Fruit fly (Drosophila melanogaster) whole organism, embryonic: Measurements from ENCODE around the gene CG4629.

Source experiments
- Abd-B ChIP-seq: fragments of 200-800 bp; sonication (Bioruptor generic); optimal IDR thresholded peaks from 2 replicates; lab custom pipeline; 2018; ENCODE audit warnings: missing biosample characterization, mild to moderate bottlenecking, missing genetic modification characterization, moderate library complexity
- B-H1 ChIP-seq: fragments of 200-800 bp; sonication (Bioruptor generic); IDR thresholded peaks from 3 replicates; pipeline ENCODE4 v1.3.6; 2022; ENCODE audit warnings: missing biosample characterization, missing genetic modification characterization
- Bteb2 ChIP-seq: fragments of 200-800 bp; sonication (Bioruptor generic); optimal IDR thresholded peaks from 2 replicates; lab custom pipeline; 2016; ENCODE audit warnings: missing biosample characterization, missing genetic modification characterization
- CG10654 ChIP-seq: fragments of 200-800 bp; sonication (Bioruptor generic); optimal IDR thresholded peaks from 2 replicates; lab custom pipeline; 2016; ENCODE audit warnings: missing biosample characterization, missing genetic modification characterization
- CG11247 ChIP-seq: fragments of 200-800 bp; sonication (Bioruptor generic); IDR thresholded peaks from 2 replicates; pipeline ENCODE4 v1.3.6; 2022; ENCODE audit warnings: missing biosample characterization, missing genetic modification characterization
- CG12391 ChIP-seq: fragments of 200-800 bp; sonication (Bioruptor generic); optimal IDR thresholded peaks from 3 replicates; lab custom pipeline; 2018; ENCODE audit warnings: missing biosample characterization, mild to moderate bottlenecking, missing genetic modification characterization, moderate library complexity
- CG13287 ChIP-seq: fragments of 200-800 bp; sonication (Bioruptor generic); IDR thresholded peaks from 2 replicates; pipeline ENCODE4 v1.3.6; 2022; ENCODE audit warnings: missing biosample characterization, missing genetic modification characterization; ENCODE audit not compliant: partially characterized antibody
- CG1603 ChIP-seq: fragments of 200-800 bp; sonication (Bioruptor generic); optimal IDR thresholded peaks from 2 replicates; lab custom pipeline; 2019; ENCODE audit warnings: missing biosample characterization, mild to moderate bottlenecking, missing genetic modification characterization, moderate library complexity
- CG1647 ChIP-seq: fragments of 200-800 bp; sonication (Bioruptor generic); optimal IDR thresholded peaks from 3 replicates; lab custom pipeline; 2016; ENCODE audit warnings: missing biosample characterization, missing genetic modification characterization
- CG16813 ChIP-seq: fragments of 200-800 bp; sonication (Bioruptor generic); IDR thresholded peaks from 3 replicates; pipeline ENCODE4 v1.3.6; 2022; ENCODE audit warnings: missing biosample characterization, missing genetic modification characterization; ENCODE audit not compliant: partially characterized antibody
- CG17361 ChIP-seq: fragments of 200-800 bp; sonication (Bioruptor generic); IDR thresholded peaks from 3 replicates; pipeline ENCODE4 v1.3.6; 2022; ENCODE audit warnings: missing biosample characterization, missing genetic modification characterization
- CG1832 ChIP-seq: fragments of 200-800 bp; sonication (Bioruptor generic); optimal IDR thresholded peaks from 2 replicates; lab custom pipeline; 2017; ENCODE audit warnings: missing biosample characterization, mild to moderate bottlenecking, missing genetic modification characterization, inconsistent platforms
- CG30020 ChIP-seq: fragments of 200-800 bp; optimal IDR thresholded peaks from 2 replicates; lab custom pipeline; 2019; ENCODE audit warnings: missing biosample characterization, mild to moderate bottlenecking, missing genetic modification characterization, moderate library complexity
- CG4617 ChIP-seq: fragments of 200-800 bp; sonication (Bioruptor generic); optimal IDR thresholded peaks from 3 replicates; lab custom pipeline; 2016; ENCODE audit warnings: missing biosample characterization, missing genetic modification characterization, borderline replicate concordance
- CG6689 ChIP-seq: fragments of 200-800 bp; sonication (Bioruptor generic); IDR thresholded peaks from 2 replicates; pipeline ENCODE4 v1.3.6; 2022; ENCODE audit warnings: missing biosample characterization, missing genetic modification characterization
- CG8281 ChIP-seq: fragments of 200-800 bp; sonication (Bioruptor generic); optimal IDR thresholded peaks from 2 replicates; lab custom pipeline; 2018; ENCODE audit warnings: missing biosample characterization, mild to moderate bottlenecking, missing genetic modification characterization, moderate library complexity
- CG9437 ChIP-seq: fragments of 200-800 bp; sonication (Bioruptor generic); optimal IDR thresholded peaks from 2 replicates; lab custom pipeline; 2018; ENCODE audit warnings: missing biosample characterization, mild to moderate bottlenecking, missing genetic modification characterization
- Dbx ChIP-seq: fragments of 200-800 bp; sonication (Bioruptor generic); IDR thresholded peaks from 3 replicates; pipeline ENCODE4 v1.3.6; 2022; ENCODE audit warnings: missing biosample characterization, missing genetic modification characterization
- Doc2 ChIP-seq: fragments of 200-800 bp; sonication (Bioruptor generic); IDR thresholded peaks from 2 replicates; pipeline ENCODE4 v1.3.6; 2022; ENCODE audit warnings: missing biosample characterization, missing genetic modification characterization
- Fer1 ChIP-seq: fragments of 200-800 bp; sonication (Bioruptor generic); optimal IDR thresholded peaks from 2 replicates; lab custom pipeline; 2017; ENCODE audit warnings: missing biosample characterization, mild to moderate bottlenecking, missing genetic modification characterization
- Kr ChIP-seq: fragments of 200-800 bp; sonication (Bioruptor generic); optimal IDR thresholded peaks from 2 replicates; lab custom pipeline; 2017; ENCODE audit warnings: missing biosample characterization, mild to moderate bottlenecking, missing genetic modification characterization
- MBD-R2 ChIP-seq: fragments of 200-800 bp; sonication (Bioruptor generic); IDR thresholded peaks from 2 replicates; pipeline ENCODE4 v1.3.6; 2022; ENCODE audit warnings: missing biosample characterization, missing genetic modification characterization
- MESR4 ChIP-seq: fragments of 200-800 bp; sonication (Bioruptor generic); optimal IDR thresholded peaks from 2 replicates; lab custom pipeline; 2018; ENCODE audit warnings: missing biosample characterization, mild to moderate bottlenecking, missing genetic modification characterization, moderate library complexity
- Mad ChIP-seq: fragments of 200-800 bp; sonication (Bioruptor generic); optimal IDR thresholded peaks from 2 replicates; lab custom pipeline; 2016; ENCODE audit warnings: missing biosample characterization, missing genetic modification characterization
- Max ChIP-seq: fragments of 200-800 bp; sonication (Bioruptor generic); optimal IDR thresholded peaks from 2 replicates; lab custom pipeline; 2016; ENCODE audit warnings: missing biosample characterization, mild to moderate bottlenecking, missing genetic modification characterization
- NC2β ChIP-seq: fragments of 200-800 bp; sonication (Bioruptor generic); optimal IDR thresholded peaks from 2 replicates; lab custom pipeline; 2016; ENCODE audit warnings: missing biosample characterization, missing genetic modification characterization
- Nf-YC ChIP-seq: fragments of 200-800 bp; optimal IDR thresholded peaks from 3 replicates; lab custom pipeline; 2019; ENCODE audit warnings: missing biosample characterization, mild to moderate bottlenecking, missing genetic modification characterization, moderate library complexity
- Oaz ChIP-seq: fragments of 200-800 bp; sonication (Bioruptor generic); IDR thresholded peaks from 2 replicates; pipeline ENCODE4 v1.3.6; 2022; ENCODE audit warnings: missing biosample characterization, missing genetic modification characterization
- Oli ChIP-seq: fragments of 200-800 bp; sonication (Bioruptor generic); optimal IDR thresholded peaks from 2 replicates; lab custom pipeline; 2018; ENCODE audit warnings: missing biosample characterization, mild to moderate bottlenecking, missing genetic modification characterization, moderate library complexity
- Opbp ChIP-seq: fragments of 200-800 bp; sonication (Bioruptor generic); IDR thresholded peaks from 3 replicates; pipeline ENCODE4 v1.3.6; 2022; ENCODE audit warnings: missing biosample characterization, missing genetic modification characterization; ENCODE audit not compliant: partially characterized antibody
- Rfx ChIP-seq: fragments of 200-800 bp; sonication (Bioruptor generic); IDR thresholded peaks from 2 replicates; pipeline ENCODE4 v1.3.6; 2022; ENCODE audit warnings: missing biosample characterization, missing genetic modification characterization
- Sry-β ChIP-seq: fragments of 200-800 bp; sonication (Bioruptor generic); optimal IDR thresholded peaks from 2 replicates; lab custom pipeline; 2018; ENCODE audit warnings: missing biosample characterization, mild to moderate bottlenecking, missing genetic modification characterization, moderate library complexity
- aop ChIP-seq: fragments of 200-800 bp; sonication (Bioruptor generic); IDR thresholded peaks from 2 replicates; pipeline ENCODE4 v1.3.6; 2022; ENCODE audit warnings: missing biosample characterization, missing genetic modification characterization
- cato ChIP-seq: fragments of 200-800 bp; sonication (Bioruptor generic); optimal IDR thresholded peaks from 2 replicates; lab custom pipeline; 2016; ENCODE audit warnings: missing biosample characterization, missing genetic modification characterization, borderline replicate concordance
- crol ChIP-seq: fragments of 200-800 bp; sonication (Bioruptor generic); IDR thresholded peaks from 2 replicates; pipeline ENCODE4 v1.3.6; 2022; ENCODE audit warnings: missing biosample characterization, missing genetic modification characterization
- dati ChIP-seq: fragments of 200-800 bp; sonication (Bioruptor generic); IDR thresholded peaks from 2 replicates; pipeline ENCODE4 v1.3.6; 2022; ENCODE audit warnings: missing biosample characterization, missing genetic modification characterization
- emc ChIP-seq: fragments of 200-800 bp; sonication (Bioruptor generic); optimal IDR thresholded peaks from 2 replicates; lab custom pipeline; 2016; ENCODE audit warnings: missing biosample characterization, missing genetic modification characterization
- en ChIP-seq: fragments of 200-800 bp; sonication (Bioruptor generic); optimal IDR thresholded peaks from 2 replicates; lab custom pipeline; 2016; ENCODE audit warnings: missing biosample characterization, missing genetic modification characterization
- gfzf ChIP-seq: fragments of 200-800 bp; sonication (Bioruptor generic); optimal IDR thresholded peaks from 2 replicates; lab custom pipeline; 2016; ENCODE audit warnings: missing biosample characterization, mild to moderate bottlenecking, missing genetic modification characterization, moderate library complexity
- gt ChIP-seq: fragments of 200-800 bp; sonication (Bioruptor generic); IDR thresholded peaks from 2 replicates; pipeline ENCODE4 v1.3.6; 2022; ENCODE audit warnings: missing biosample characterization, missing genetic modification characterization
- nau ChIP-seq: fragments of 200-800 bp; sonication (Bioruptor generic); optimal IDR thresholded peaks from 3 replicates; lab custom pipeline; 2017; ENCODE audit warnings: missing biosample characterization, mild to moderate bottlenecking, missing genetic modification characterization, missing genetic modification reagents
- nmo ChIP-seq: fragments of 200-800 bp; sonication (Bioruptor generic); optimal IDR thresholded peaks from 2 replicates; lab custom pipeline; 2018; ENCODE audit warnings: missing biosample characterization, mild to moderate bottlenecking, missing genetic modification characterization, moderate library complexity
- nom ChIP-seq: fragments of 200-800 bp; sonication (Bioruptor generic); optimal IDR thresholded peaks from 2 replicates; lab custom pipeline; 2017; ENCODE audit warnings: missing biosample characterization, missing genetic modification characterization, mild to moderate bottlenecking, moderate library complexity, missing genetic modification reagents
- p53 ChIP-seq: fragments of 200-800 bp; sonication (Bioruptor generic); optimal IDR thresholded peaks from 2 replicates; lab custom pipeline; 2016; ENCODE audit warnings: missing biosample characterization, missing genetic modification characterization
- psq ChIP-seq: fragments of 200-800 bp; sonication (Bioruptor generic); optimal IDR thresholded peaks from 2 replicates; lab custom pipeline; 2017; ENCODE audit warnings: missing biosample characterization, missing genetic modification characterization
- sc ChIP-seq, 3 experiments: fragments of >200 bp in 2 of 3; fragments of 200-800 bp in 1 of 3; sonication (Bioruptor generic) in 1 of 3; optimal IDR thresholded peaks; 2 replicates in 2 of 3; 3 replicates in 1 of 3; lab custom pipeline; 2017; ENCODE audit warnings: mild to moderate bottlenecking in 1 of 3, missing biosample characterization in 1 of 3, missing genetic modification characterization in 1 of 3, missing genetic modification reagents in 1 of 3
- sisA ChIP-seq: fragments of 200-800 bp; sonication (Bioruptor generic); IDR thresholded peaks from 2 replicates; pipeline ENCODE4 v1.3.6; 2022; ENCODE audit warnings: missing biosample characterization, missing genetic modification characterization
- stwl ChIP-seq: fragments of 200-800 bp; sonication (Bioruptor generic); optimal IDR thresholded peaks from 3 replicates; lab custom pipeline; 2018; ENCODE audit warnings: missing biosample characterization, mild to moderate bottlenecking, missing genetic modification characterization, moderate library complexity
- wor ChIP-seq: fragments of 200-800 bp; sonication (Bioruptor generic); IDR thresholded peaks from 2 replicates; pipeline ENCODE4 v1.3.6; 2022; ENCODE audit warnings: missing biosample characterization, missing genetic modification characterization
- yki ChIP-seq: fragments of >200 bp; optimal IDR thresholded peaks from 3 replicates; lab custom pipeline; 2018
- z ChIP-seq: fragments of 200-800 bp; sonication (Bioruptor generic); IDR thresholded peaks from 3 replicates; pipeline ENCODE4 v1.3.6; 2022; ENCODE audit warnings: missing biosample characterization, missing genetic modification characterization

CG4629 gene

DNA sequence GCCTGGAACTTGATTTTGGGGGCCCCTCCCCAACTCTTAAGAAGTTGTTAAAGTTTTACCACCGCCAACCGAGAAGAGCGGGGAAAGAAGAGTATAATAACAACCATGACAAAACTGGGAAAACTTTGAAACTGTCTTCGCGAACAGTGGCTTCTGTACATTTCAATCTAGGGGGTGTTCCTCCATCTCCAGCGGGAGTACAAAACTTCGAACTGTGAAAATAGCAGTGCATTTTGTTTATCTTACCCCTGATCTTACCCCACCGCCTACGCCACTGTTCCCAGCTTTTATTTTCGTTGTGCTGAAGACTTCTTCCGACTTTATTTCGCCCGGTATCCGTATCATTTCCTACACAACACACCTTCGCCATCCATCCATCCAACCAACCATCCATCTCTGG, 31.4 kb downstream of the CG4629 start (continued):
- TF ChIP-seq NC2β (GFP tag; lab: Kevin White, UChicago) (no peak), aop (no peak), CG11247 (GFP tag; lab: Robert Waterston, UW) (0 out of 2 replicates have a peak, but pooled peaks have one; percentile 41), Sry-β (GFP tag; lab: Kevin White, UChicago) (no peak), MBD-R2 (GFP tag; lab: Robert Waterston, UW) (no peak), stwl (tag; lab: Kevin White, UChicago) (no peak), Oaz (no peak), nmo (no peak), B-H1 (no peak), CG12391 (no peak), dati (GFP tag; lab: Robert Waterston, UW) (no peak), CG1832 (GFP tag; lab: Kevin White, UChicago) (no peak), yki (no peak), Rfx (GFP tag; lab: Robert Waterston, UW) (peak; percentile 68), nau (no peak), CG6689 (GFP tag; lab: Robert Waterston, UW) (no peak), CG17361 (GFP tag; lab: Robert Waterston, UW) (no peak), cato (GFP tag; lab: Kevin White, UChicago) (no peak), CG13287 (GFP tag; lab: Robert Waterston, UW) (no peak), Kr (GFP tag; lab: Kevin White, UChicago) (no peak), CG10654 (GFP tag; lab: Kevin White, UChicago) (no peak), Bteb2 (GFP tag; lab: Kevin White, UChicago) (no peak), sisA (GFP tag; lab: Robert Waterston, UW) (peak; percentile 20; the same call in 1 of the 2 replicates), gt (no peak), emc (GFP tag; lab: Kevin White, UChicago) (no peak), sc (optimal IDR thresholded peaks at IDR 0.05; lab: Kevin White, UChicago) (no peak), sc (GFP tag; optimal IDR thresholded peaks at IDR 0.05; lab: Kevin White, UChicago) (no peak), Abd-B (GFP tag; lab: Kevin White, UChicago) (no peak), CG30020 (tag; lab: Kevin White, UChicago) (no peak), Doc2 (GFP tag; lab: Robert Waterston, UW) (no peak), psq (GFP tag; lab: Kevin White, UChicago) (peak; percentile 12), z (GFP tag; lab: Robert Waterston, UW) (no peak), CG8281 (tag; lab: Kevin White, UChicago) (peak; percentile 41), CG9437 (no peak), MESR4 (GFP tag; lab: Kevin White, UChicago) (no peak), wor (no peak), Opbp (GFP tag; lab: Robert Waterston, UW) (no peak), CG1647 (GFP tag; lab: Kevin White, UChicago) (no peak), Oli (peak; percentile 4), en (GFP tag; lab: Kevin White, UChicago) (no peak), CG16813 (GFP tag; lab: Robert Waterston, UW) (no peak), gfzf (no peak), Mad (GFP tag; lab: Kevin White, UChicago) (no peak), CG1603 (peak; percentile 9), CG4617 (GFP tag; lab: Kevin White, UChicago) (no peak), crol (GFP tag; lab: Robert Waterston, UW) (no peak; the same call in 1 of the 2 replicates), Dbx (GFP tag; lab: Robert Waterston, UW) (peak; percentile 62), Max (no peak), nom (GFP tag; lab: Kevin White, UChicago) (no peak), Fer1 (GFP tag; lab: Kevin White, UChicago) (no peak), Nf-YC (tag; lab: Kevin White, UChicago) (no peak), p53 (GFP tag; lab: Kevin White, UChicago) (no peak)
